Worm (Caenorhabditis elegans): ENCODE results near the gene oac-54.

DNA sequence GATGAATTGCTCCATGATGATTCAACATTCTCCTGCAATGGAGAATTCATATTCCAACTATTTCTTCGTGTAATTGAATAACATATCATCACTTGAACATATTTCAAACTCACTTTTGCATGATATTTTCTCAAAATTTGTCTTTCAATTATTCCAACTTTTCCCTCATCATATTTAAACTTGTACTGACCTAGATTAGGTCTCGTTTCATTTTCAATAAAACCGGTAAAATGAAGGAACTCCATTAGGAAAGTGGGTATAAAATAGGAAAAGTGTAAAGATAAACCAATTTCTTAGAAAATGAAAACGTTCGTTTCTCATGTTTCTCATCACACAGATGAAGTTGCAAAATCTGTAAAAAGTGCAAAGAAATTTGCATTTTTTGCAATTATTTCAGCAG lies 5.7 kb upstream of the oac-54 start, which contains the start of gene col-78:
- TF ChIP-seq nfya-1 (tag; optimal IDR thresholded peaks at IDR 0.05), result no peak
- TF ChIP-seq dve-1 (tag; optimal IDR thresholded peaks at IDR 0.05), result no peak

All from whole organism, late embryonic.